Fruit fly (Drosophila melanogaster) whole organism, embryonic: ENCODE data around the gene CG46440.

Experiments used
- ATbp ChIP-seq: fragments of 200-800 bp; sonication (Bioruptor generic); optimal IDR thresholded peaks from 2 replicates; lab custom pipeline; 2017; ENCODE audit warnings: missing biosample characterization, mild to moderate bottlenecking, missing genetic modification characterization, missing genetic modification reagents
- Aef1 ChIP-seq: fragments of 200-800 bp; sonication (Bioruptor generic); IDR thresholded peaks from 3 replicates; pipeline ENCODE4 v1.3.6; 2022; ENCODE audit warnings: missing biosample characterization, missing genetic modification characterization
- BEAF-32 ChIP-seq: fragments of 200-800 bp; sonication (Bioruptor generic); optimal IDR thresholded peaks from 3 replicates; lab custom pipeline; 2017; ENCODE audit warnings: missing biosample characterization, missing genetic modification characterization, mild to moderate bottlenecking, moderate library complexity, missing genetic modification reagents
- CG12744 ChIP-seq: fragments of 200-800 bp; sonication (Bioruptor generic); optimal IDR thresholded peaks from 2 replicates; lab custom pipeline; 2016; ENCODE audit warnings: missing biosample characterization, missing genetic modification characterization
- CG14860 ChIP-seq: fragments of 200-800 bp; sonication (Bioruptor generic); IDR thresholded peaks from 3 replicates; pipeline ENCODE4 v1.3.6; 2022; ENCODE audit warnings: missing biosample characterization, missing genetic modification characterization; ENCODE audit not compliant: partially characterized antibody
- CG16815 ChIP-seq: fragments of 200-800 bp; sonication (Bioruptor generic); optimal IDR thresholded peaks from 3 replicates; lab custom pipeline; 2017; ENCODE audit warnings: missing biosample characterization, mild to moderate bottlenecking, missing genetic modification characterization
- CG17568 ChIP-seq: fragments of 200-800 bp; sonication (Bioruptor generic); optimal IDR thresholded peaks from 2 replicates; lab custom pipeline; 2018; ENCODE audit warnings: missing biosample characterization, mild to moderate bottlenecking, missing genetic modification characterization, moderate library complexity
- CG17912 ChIP-seq: fragments of 200-800 bp; sonication (Bioruptor generic); optimal IDR thresholded peaks from 2 replicates; lab custom pipeline; 2018; ENCODE audit warnings: missing biosample characterization, mild to moderate bottlenecking, missing genetic modification characterization
- CG2116 ChIP-seq: fragments of 200-800 bp; sonication (Bioruptor generic); optimal IDR thresholded peaks from 3 replicates; lab custom pipeline; 2018; ENCODE audit warnings: missing biosample characterization, mild to moderate bottlenecking, missing genetic modification characterization
- CG2889 ChIP-seq: fragments of 200-800 bp; sonication (Bioruptor generic); IDR thresholded peaks from 3 replicates; pipeline ENCODE4 v1.3.6; 2022; ENCODE audit warnings: missing biosample characterization, missing genetic modification characterization
- CG3407 ChIP-seq: fragments of 200-800 bp; sonication (Bioruptor generic); optimal IDR thresholded peaks from 2 replicates; lab custom pipeline; 2018; ENCODE audit warnings: missing biosample characterization, mild to moderate bottlenecking, missing genetic modification characterization
- CG34224 ChIP-seq: fragments of 200-800 bp; sonication (Bioruptor generic); IDR thresholded peaks from 3 replicates; pipeline ENCODE4 v1.3.6; 2022; ENCODE audit warnings: missing biosample characterization, missing genetic modification characterization; ENCODE audit not compliant: partially characterized antibody
- CG4404 ChIP-seq: fragments of 200-800 bp; sonication (Bioruptor generic); IDR thresholded peaks from 2 replicates; pipeline ENCODE4 v1.3.6; 2022; ENCODE audit warnings: missing biosample characterization, missing genetic modification characterization
- CG6683 ChIP-seq: fragments of 200-800 bp; sonication (Bioruptor generic); optimal IDR thresholded peaks from 2 replicates; lab custom pipeline; 2017; ENCODE audit warnings: missing biosample characterization, mild to moderate bottlenecking, missing genetic modification characterization, missing genetic modification reagents
- CG7786 ChIP-seq: fragments of 200-800 bp; sonication (Bioruptor generic); optimal IDR thresholded peaks from 2 replicates; lab custom pipeline; 2016; ENCODE audit warnings: missing biosample characterization, missing genetic modification characterization
- CG7963 ChIP-seq: fragments of 200-800 bp; sonication (Bioruptor generic); IDR thresholded peaks from 3 replicates; pipeline ENCODE4 v1.3.6; 2022; ENCODE audit warnings: missing biosample characterization, missing genetic modification characterization; ENCODE audit not compliant: partially characterized antibody
- CG8765 ChIP-seq: fragments of 200-800 bp; sonication (Bioruptor generic); IDR thresholded peaks from 2 replicates; pipeline ENCODE4 v1.3.6; 2022; ENCODE audit warnings: missing biosample characterization, missing genetic modification characterization
- CG9817 ChIP-seq: fragments of 200-800 bp; sonication (Bioruptor generic); optimal IDR thresholded peaks from 2 replicates; lab custom pipeline; 2018; ENCODE audit warnings: missing biosample characterization, mild to moderate bottlenecking, missing genetic modification characterization, moderate library complexity
- D ChIP-seq, 2 experiments: fragments of 200-800 bp in 1 of 2; fragments of >200 bp in 1 of 2; sonication (Bioruptor generic) in 1 of 2; optimal IDR thresholded peaks; 2 replicates in 1 of 2; 3 replicates in 1 of 2; lab custom pipeline; 2017; ENCODE audit warnings: mild to moderate bottlenecking in 1 of 2, missing biosample characterization in 1 of 2, missing genetic modification characterization in 1 of 2, missing genetic modification reagents in 1 of 2
- Dbx ChIP-seq: fragments of 200-800 bp; sonication (Bioruptor generic); IDR thresholded peaks from 3 replicates; pipeline ENCODE4 v1.3.6; 2022; ENCODE audit warnings: missing biosample characterization, missing genetic modification characterization
- Dfd ChIP-seq, 2 experiments: fragments of >200 bp; optimal IDR thresholded peaks; 2 replicates each; lab custom pipeline; 2017; ENCODE audit warnings: missing biosample characterization in 2 of 2, missing genetic modification characterization in 2 of 2
- Elba2 ChIP-seq: fragments of 200-800 bp; sonication (Bioruptor generic); optimal IDR thresholded peaks from 3 replicates; lab custom pipeline; 2016; ENCODE audit warnings: missing biosample characterization, missing genetic modification characterization
- Ets65A ChIP-seq: fragments of 200-800 bp; sonication (Bioruptor generic); peaks from one replicate; lab custom pipeline; 2016; ENCODE audit warnings: missing biosample characterization, missing genetic modification characterization
- HLH3B ChIP-seq: fragments of 200-800 bp; sonication (Bioruptor generic); IDR thresholded peaks from 2 replicates; pipeline ENCODE4 v1.3.6; 2022; ENCODE audit warnings: missing biosample characterization, missing genetic modification characterization
- Kr ChIP-seq: fragments of 200-800 bp; sonication (Bioruptor generic); optimal IDR thresholded peaks from 2 replicates; lab custom pipeline; 2017; ENCODE audit warnings: missing biosample characterization, mild to moderate bottlenecking, missing genetic modification characterization
- Lpt ChIP-seq: fragments of >200 bp; optimal IDR thresholded peaks from 2 replicates; lab custom pipeline; 2018; ENCODE audit warnings: missing biosample characterization, missing genetic modification characterization
- Mes4 ChIP-seq: fragments of 200-800 bp; sonication (Bioruptor generic); optimal IDR thresholded peaks from 2 replicates; lab custom pipeline; 2016; ENCODE audit warnings: missing biosample characterization, missing genetic modification characterization
- NC2β ChIP-seq: fragments of 200-800 bp; sonication (Bioruptor generic); optimal IDR thresholded peaks from 2 replicates; lab custom pipeline; 2016; ENCODE audit warnings: missing biosample characterization, missing genetic modification characterization
- NK7.1 ChIP-seq: fragments of 200-800 bp; sonication (Bioruptor generic); optimal IDR thresholded peaks from 3 replicates; lab custom pipeline; 2016; ENCODE audit warnings: missing biosample characterization, missing genetic modification characterization
- Opbp ChIP-seq: fragments of 200-800 bp; sonication (Bioruptor generic); IDR thresholded peaks from 3 replicates; pipeline ENCODE4 v1.3.6; 2022; ENCODE audit warnings: missing biosample characterization, missing genetic modification characterization; ENCODE audit not compliant: partially characterized antibody
- Rfx ChIP-seq: fragments of 200-800 bp; sonication (Bioruptor generic); IDR thresholded peaks from 2 replicates; pipeline ENCODE4 v1.3.6; 2022; ENCODE audit warnings: missing biosample characterization, missing genetic modification characterization
- Vsx1 ChIP-seq: fragments of 200-800 bp; sonication (Bioruptor generic); optimal IDR thresholded peaks from 2 replicates; lab custom pipeline; 2017; ENCODE audit warnings: missing biosample characterization, mild to moderate bottlenecking, missing genetic modification characterization, missing genetic modification reagents
- bbx ChIP-seq: fragments of 200-800 bp; sonication (Bioruptor generic); IDR thresholded peaks from 2 replicates; pipeline ENCODE4 v1.3.6; 2022; ENCODE audit warnings: missing biosample characterization, missing genetic modification characterization; ENCODE audit not compliant: partially characterized antibody
- eyg ChIP-seq: fragments of 200-800 bp; sonication (Bioruptor generic); optimal IDR thresholded peaks from 3 replicates; lab custom pipeline; 2016; ENCODE audit warnings: missing biosample characterization, missing genetic modification characterization
- fd64A ChIP-seq: fragments of 200-800 bp; sonication (Bioruptor generic); optimal IDR thresholded peaks from 3 replicates; lab custom pipeline; 2018; ENCODE audit warnings: missing biosample characterization, mild to moderate bottlenecking, missing genetic modification characterization
- ftz-f1 ChIP-seq: fragments of 200-800 bp; sonication (Bioruptor generic); optimal IDR thresholded peaks from 2 replicates; lab custom pipeline; 2016; ENCODE audit warnings: missing biosample characterization, missing genetic modification characterization
- gcm2 ChIP-seq: fragments of 200-800 bp; sonication (Bioruptor generic); optimal IDR thresholded peaks from 2 replicates; lab custom pipeline; 2016; ENCODE audit warnings: missing biosample characterization, missing genetic modification characterization
- hb ChIP-seq: fragments of 200-800 bp; sonication (Bioruptor generic); IDR thresholded peaks from 3 replicates; pipeline ENCODE4 v1.3.6; 2022; ENCODE audit warnings: missing biosample characterization, missing genetic modification characterization; ENCODE audit not compliant: partially characterized antibody
- her ChIP-seq: fragments of 200-800 bp; sonication (Bioruptor generic); optimal IDR thresholded peaks from 2 replicates; lab custom pipeline; 2016; ENCODE audit warnings: missing biosample characterization, missing genetic modification characterization
- jing ChIP-seq: fragments of 200-800 bp; sonication (Bioruptor generic); optimal IDR thresholded peaks from 2 replicates; lab custom pipeline; 2018; ENCODE audit warnings: missing biosample characterization, mild to moderate bottlenecking, missing genetic modification characterization
- kay ChIP-seq: fragments of 200-800 bp; sonication (Bioruptor generic); optimal IDR thresholded peaks from 2 replicates; lab custom pipeline; 2016; ENCODE audit warnings: missing biosample characterization, missing genetic modification characterization
- ken ChIP-seq: fragments of 200-800 bp; sonication (Bioruptor generic); IDR thresholded peaks from 3 replicates; pipeline ENCODE4 v1.3.6; 2022; ENCODE audit warnings: missing biosample characterization, missing genetic modification characterization
- nerfin-2 ChIP-seq: fragments of 200-800 bp; sonication (Bioruptor generic); IDR thresholded peaks from 2 replicates; pipeline ENCODE4 v1.3.6; 2022; ENCODE audit warnings: missing biosample characterization, missing genetic modification characterization; ENCODE audit not compliant: partially characterized antibody
- nmo ChIP-seq: fragments of 200-800 bp; sonication (Bioruptor generic); optimal IDR thresholded peaks from 2 replicates; lab custom pipeline; 2018; ENCODE audit warnings: missing biosample characterization, mild to moderate bottlenecking, missing genetic modification characterization, moderate library complexity
- salm ChIP-seq: fragments of 200-800 bp; sonication (Bioruptor generic); optimal IDR thresholded peaks from 2 replicates; lab custom pipeline; 2018; ENCODE audit warnings: missing biosample characterization, mild to moderate bottlenecking, missing genetic modification characterization
- sim ChIP-seq: fragments of 200-800 bp; sonication (Bioruptor generic); IDR thresholded peaks from 2 replicates; pipeline ENCODE4 v1.3.6; 2022; ENCODE audit warnings: missing biosample characterization, missing genetic modification characterization
- sr ChIP-seq: fragments of 200-800 bp; sonication (Bioruptor generic); IDR thresholded peaks from 3 replicates; pipeline ENCODE4 v1.3.6; 2022; ENCODE audit warnings: missing biosample characterization, missing genetic modification characterization
- tna ChIP-seq: fragments of 200-800 bp; sonication (Bioruptor generic); IDR thresholded peaks from 2 replicates; pipeline ENCODE4 v1.3.6; 2022; ENCODE audit warnings: missing biosample characterization, missing genetic modification characterization; ENCODE audit not compliant: partially characterized antibody
- unpg ChIP-seq: fragments of 200-800 bp; sonication (Bioruptor generic); optimal IDR thresholded peaks from 3 replicates; lab custom pipeline; 2018; ENCODE audit warnings: missing biosample characterization, mild to moderate bottlenecking, missing genetic modification characterization, moderate library complexity
- vnd ChIP-seq: fragments of 200-800 bp; sonication (Bioruptor generic); IDR thresholded peaks from 3 replicates; pipeline ENCODE4 v1.3.6; 2022; ENCODE audit warnings: missing biosample characterization, missing genetic modification characterization; ENCODE audit not compliant: partially characterized antibody

The CG46440 gene

DNA sequence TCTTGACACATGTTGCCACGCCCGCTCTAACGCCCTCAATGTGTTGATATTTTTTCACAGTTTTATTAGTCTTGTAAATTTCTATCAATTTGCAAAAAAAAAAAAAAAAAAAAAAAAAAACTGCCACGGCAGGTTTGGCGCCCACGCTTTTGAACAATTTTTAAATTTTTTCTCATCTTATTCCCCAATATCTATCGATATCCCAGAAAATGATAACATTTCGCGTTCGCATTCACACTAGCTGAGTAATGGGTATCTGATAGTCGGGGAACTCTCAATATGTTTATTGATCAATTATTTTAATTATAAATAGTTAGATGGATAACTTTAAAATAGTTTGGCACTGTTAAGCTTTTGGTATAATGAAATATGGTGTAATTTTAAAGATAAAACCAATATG is 16.3 kb downstream of the CG46440 start (continued):
- TF ChIP-seq her (GFP tag; lab: Kevin White, UChicago): no peak
- no peak for TF ChIP-seq CG2116
- TF ChIP-seq Ets65A (GFP tag; lab: Kevin White, UChicago): no peak
- TF ChIP-seq HLH3B (GFP tag; lab: Robert Waterston, UW): no peak
- TF ChIP-seq fd64A (GFP tag; lab: Kevin White, UChicago): no peak
- no peak for TF ChIP-seq ATbp (GFP tag; lab: Kevin White, UChicago)
- TF ChIP-seq Opbp: peak; percentile 96; the same call in 2 of the 3 replicates
- no peak for TF ChIP-seq Dfd (GFP tag; optimal IDR thresholded peaks at IDR 0.05; lab: Kevin White, UChicago)
- TF ChIP-seq CG12744: no peak
- no peak for TF ChIP-seq CG16815 (GFP tag; lab: Kevin White, UChicago)
- TF ChIP-seq CG7963 (GFP tag; lab: Robert Waterston, UW): peak; percentile 99
- TF ChIP-seq eyg (GFP tag; lab: Kevin White, UChicago): no peak
- TF ChIP-seq D (optimal IDR thresholded peaks at IDR 0.05; lab: Kevin White, UChicago): no peak
- no peak for TF ChIP-seq D (GFP tag; optimal IDR thresholded peaks at IDR 0.05; lab: Kevin White, UChicago)
- TF ChIP-seq hb (GFP tag; lab: Robert Waterston, UW): peak; percentile 88
- TF ChIP-seq Lpt (GFP tag; lab: Kevin White, UChicago): no peak
- peak; percentile 98 for TF ChIP-seq CG14860 (GFP tag; lab: Robert Waterston, UW)
- no peak for TF ChIP-seq NC2β (GFP tag; lab: Kevin White, UChicago)
- TF ChIP-seq CG6683: no peak
- TF ChIP-seq CG9817 (tag; lab: Kevin White, UChicago): no peak
- TF ChIP-seq Elba2 (GFP tag; lab: Kevin White, UChicago): no peak
- TF ChIP-seq Aef1 (GFP tag; lab: Robert Waterston, UW): no peak
- peak; percentile 45 for TF ChIP-seq BEAF-32 (GFP tag; lab: Kevin White, UChicago)
- TF ChIP-seq vnd (GFP tag; lab: Robert Waterston, UW): peak; percentile 94
- no peak for TF ChIP-seq CG2889 (GFP tag; lab: Robert Waterston, UW)
- TF ChIP-seq gcm2 (GFP tag; lab: Kevin White, UChicago): no peak
- TF ChIP-seq Vsx1 (GFP tag; lab: Kevin White, UChicago): no peak
- no peak for TF ChIP-seq NK7.1
- TF ChIP-seq sim (GFP tag; lab: Robert Waterston, UW): no peak
- TF ChIP-seq ftz-f1 (GFP tag; lab: Kevin White, UChicago): no peak
- TF ChIP-seq kay (GFP tag; lab: Kevin White, UChicago): no peak
- TF ChIP-seq ken (GFP tag; lab: Robert Waterston, UW): no peak
- TF ChIP-seq CG7786 (GFP tag; lab: Kevin White, UChicago): no peak
- peak; percentile 96 for TF ChIP-seq nerfin-2
- no peak for TF ChIP-seq CG3407
- no peak for TF ChIP-seq unpg (GFP tag; lab: Kevin White, UChicago)
- TF ChIP-seq CG17912 (GFP tag; lab: Kevin White, UChicago): no peak
- TF ChIP-seq Rfx (GFP tag; lab: Robert Waterston, UW): no peak
- no peak for TF ChIP-seq jing (GFP tag; lab: Kevin White, UChicago)
- no peak for TF ChIP-seq sr (GFP tag; lab: Robert Waterston, UW)
- no peak for TF ChIP-seq Kr
- TF ChIP-seq tna (GFP tag; lab: Robert Waterston, UW): peak; percentile 98
- no peak for TF ChIP-seq Dbx (GFP tag; lab: Robert Waterston, UW)
- no peak for TF ChIP-seq salm
- TF ChIP-seq bbx (GFP tag; lab: Robert Waterston, UW): peak; percentile 97
- TF ChIP-seq CG34224: peak; percentile 60; the same call in 2 of the 3 replicates
- no peak for TF ChIP-seq CG8765 (GFP tag; lab: Robert Waterston, UW)
- no peak for TF ChIP-seq Mes4 (GFP tag; lab: Kevin White, UChicago)
- no peak for TF ChIP-seq CG4404 (GFP tag; lab: Robert Waterston, UW)
- TF ChIP-seq CG17568 (GFP tag; lab: Kevin White, UChicago): no peak
- no peak for TF ChIP-seq nmo
